Fruit fly (Drosophila melanogaster) whole organism, wandering third instar larva: ENCODE data around the gene kst.
A peak's percentile ranks its signal among the peaks of the same experiment; 100 is the strongest.

Experiments used
- Abd-B ChIP-seq: fragments of >200 bp; optimal IDR thresholded peaks from 2 replicates; lab custom pipeline; 2017; ENCODE audit warnings: missing biosample characterization, missing genetic modification characterization
- CG32264 ChIP-seq: fragments of 200-800 bp; sonication (Bioruptor generic); optimal IDR thresholded peaks from 2 replicates; lab custom pipeline; 2016; ENCODE audit warnings: missing biosample characterization, missing genetic modification characterization
- CG9705 ChIP-seq: fragments of 200-800 bp; sonication (Bioruptor generic); optimal IDR thresholded peaks from 2 replicates; lab custom pipeline; 2018; ENCODE audit warnings: missing biosample characterization, mild to moderate bottlenecking, missing genetic modification characterization
- Dfd ChIP-seq: fragments of >200 bp; optimal IDR thresholded peaks from 2 replicates; lab custom pipeline; 2017; ENCODE audit warnings: missing biosample characterization, missing genetic modification characterization
- Dif ChIP-seq: fragments of 200-275, 200-300 bp; sonication (Bioruptor generic); optimal IDR thresholded peaks from 2 replicates; lab custom pipeline; 2018; ENCODE audit warnings: missing biosample characterization, missing genetic modification characterization; ENCODE audit not compliant: partially characterized antibody
- HLH106 ChIP-seq: fragments of 200-800 bp; optimal IDR thresholded peaks from 3 replicates; lab custom pipeline; 2019; ENCODE audit warnings: missing biosample characterization, mild to moderate bottlenecking, missing genetic modification characterization, moderate library complexity
- Hnf4 ChIP-seq: fragments of 200-800 bp; sonication (Bioruptor generic); optimal IDR thresholded peaks from 2 replicates; lab custom pipeline; 2016; ENCODE audit warnings: missing biosample characterization, mild to moderate bottlenecking, missing genetic modification characterization
- Hr78 ChIP-seq: fragments of >200 bp; optimal IDR thresholded peaks from 2 replicates; lab custom pipeline; 2017; ENCODE audit warnings: missing biosample characterization, missing genetic modification characterization
- Hr83 ChIP-seq: fragments of 200-300 bp; sonication (Bioruptor generic); optimal IDR thresholded peaks from 2 replicates; lab custom pipeline; 2016; ENCODE audit warnings: missing biosample characterization, mild to moderate bottlenecking, missing genetic modification characterization, moderate library complexity; ENCODE audit not compliant: poor library complexity, severe bottlenecking
- Jra ChIP-seq: sonication (Bioruptor generic); optimal IDR thresholded peaks from 2 replicates; lab custom pipeline; 2016; ENCODE audit warnings: missing biosample characterization, missing genetic modification characterization
- Mio ChIP-seq: sonication (Bioruptor generic); optimal IDR thresholded peaks from 2 replicates; lab custom pipeline; 2016; ENCODE audit warnings: missing biosample characterization, missing genetic modification characterization
- Myc ChIP-seq: fragments of >200 bp; optimal IDR thresholded peaks from 2 replicates; lab custom pipeline; 2017
- N ChIP-seq: fragments of >200 bp; optimal IDR thresholded peaks from 2 replicates; lab custom pipeline; 2018; ENCODE audit warnings: missing biosample characterization, missing external identifiers, missing genetic modification characterization
- OdsH ChIP-seq: fragments of 200-800 bp; sonication (Bioruptor generic); optimal IDR thresholded peaks from 2 replicates; lab custom pipeline; 2016; ENCODE audit warnings: missing biosample characterization, mild to moderate bottlenecking, missing genetic modification characterization
- Rel ChIP-seq, 2 experiments: fragments of 200-800 bp; sonication (Bioruptor generic) in 1 of 2; optimal IDR thresholded peaks; 2 replicates in 1 of 2; 3 replicates in 1 of 2; lab custom pipeline; 2016 to 2019; ENCODE audit warnings: mild to moderate bottlenecking in 2 of 2, missing biosample characterization in 2 of 2, missing genetic modification characterization in 2 of 2, moderate library complexity in 1 of 2
- Sp1 ChIP-seq: fragments of 200-800 bp; sonication (Bioruptor generic); optimal IDR thresholded peaks from 3 replicates; lab custom pipeline; 2019; ENCODE audit warnings: missing biosample characterization, mild to moderate bottlenecking, missing genetic modification characterization, moderate library complexity
- Vsx2 ChIP-seq: fragments of 200-300, 225-300 bp; sonication (Bioruptor generic); optimal IDR thresholded peaks from 2 replicates; lab custom pipeline; 2018; ENCODE audit warnings: missing biosample characterization, missing genetic modification characterization; ENCODE audit not compliant: partially characterized antibody
- br ChIP-seq: fragments of 200-800 bp; sonication (Bioruptor generic); optimal IDR thresholded peaks from 2 replicates; lab custom pipeline; 2016; ENCODE audit warnings: missing biosample characterization, missing genetic modification characterization
- brk ChIP-seq: fragments of 200-800 bp; sonication (Bioruptor generic); optimal IDR thresholded peaks from 2 replicates; lab custom pipeline; 2016; ENCODE audit warnings: missing biosample characterization, mild to moderate bottlenecking, missing genetic modification characterization
- dl ChIP-seq, 2 experiments: fragments of 175-275, 200-275 bp in 1 of 2; fragments of 200-275 bp in 1 of 2; sonication (Bioruptor generic); optimal IDR thresholded peaks; lab custom pipeline; 2018; ENCODE audit warnings: mild to moderate bottlenecking in 2 of 2, missing biosample characterization in 2 of 2, missing genetic modification characterization in 2 of 2, moderate library complexity in 2 of 2; ENCODE audit not compliant: partially characterized antibody in 2 of 2, insufficient read depth in 1 of 2
- dmrt93B ChIP-seq: fragments of 200-800 bp; sonication (Bioruptor generic); optimal IDR thresholded peaks from 2 replicates; lab custom pipeline; 2018; ENCODE audit warnings: missing biosample characterization, mild to moderate bottlenecking, missing genetic modification characterization
- ey ChIP-seq: fragments of 200-800 bp; sonication (Bioruptor generic); optimal IDR thresholded peaks from 2 replicates; lab custom pipeline; 2016; ENCODE audit warnings: missing biosample characterization, missing genetic modification characterization
- foxo ChIP-seq, 2 experiments: fragments of 200-800 bp; sonication (Bioruptor generic); optimal IDR thresholded peaks; 2 replicates in 1 of 2; 3 replicates in 1 of 2; lab custom pipeline; 2016 to 2017; ENCODE audit warnings: missing biosample characterization in 2 of 2, missing genetic modification characterization in 2 of 2
- fru ChIP-seq: fragments of 200-800 bp; sonication (Bioruptor generic); optimal IDR thresholded peaks from 3 replicates; lab custom pipeline; 2016; ENCODE audit warnings: missing biosample characterization, mild to moderate bottlenecking, missing genetic modification characterization
- h ChIP-seq: fragments of 200-800 bp; sonication (Bioruptor generic); optimal IDR thresholded peaks from 3 replicates; lab custom pipeline; 2016; ENCODE audit warnings: missing biosample characterization, mild to moderate bottlenecking, missing genetic modification characterization
- jim ChIP-seq: fragments of 175-275, 200-325 bp; sonication (Bioruptor generic); optimal IDR thresholded peaks from 2 replicates; lab custom pipeline; 2016; ENCODE audit warnings: missing biosample characterization, mild to moderate bottlenecking, missing genetic modification characterization
- lola ChIP-seq: fragments of >200 bp; optimal IDR thresholded peaks from 2 replicates; lab custom pipeline; 2017; ENCODE audit warnings: missing biosample characterization, missing genetic modification characterization
- pan ChIP-seq: fragments of >200 bp; optimal IDR thresholded peaks from 2 replicates; lab custom pipeline; 2017
- psq ChIP-seq: fragments of 200-800 bp; sonication (Bioruptor generic); optimal IDR thresholded peaks from 3 replicates; lab custom pipeline; 2017; ENCODE audit warnings: missing biosample characterization, mild to moderate bottlenecking, missing genetic modification characterization, moderate library complexity
- sage ChIP-seq: fragments of 200-800 bp; sonication (Bioruptor generic); optimal IDR thresholded peaks from 2 replicates; lab custom pipeline; 2016; ENCODE audit warnings: missing biosample characterization, mild to moderate bottlenecking, missing genetic modification characterization
- sv ChIP-seq: fragments of 200-800 bp; sonication (Bioruptor generic); optimal IDR thresholded peaks from 3 replicates; lab custom pipeline; 2016; ENCODE audit warnings: missing biosample characterization, missing genetic modification characterization
- tai ChIP-seq: sonication (Bioruptor generic); optimal IDR thresholded peaks from 2 replicates; lab custom pipeline; 2016; ENCODE audit warnings: missing biosample characterization, missing genetic modification characterization
- usp ChIP-seq: fragments of >200 bp; optimal IDR thresholded peaks from 2 replicates; lab custom pipeline; 2017; ENCODE audit warnings: missing biosample characterization, missing genetic modification characterization

kst gene

DNA sequence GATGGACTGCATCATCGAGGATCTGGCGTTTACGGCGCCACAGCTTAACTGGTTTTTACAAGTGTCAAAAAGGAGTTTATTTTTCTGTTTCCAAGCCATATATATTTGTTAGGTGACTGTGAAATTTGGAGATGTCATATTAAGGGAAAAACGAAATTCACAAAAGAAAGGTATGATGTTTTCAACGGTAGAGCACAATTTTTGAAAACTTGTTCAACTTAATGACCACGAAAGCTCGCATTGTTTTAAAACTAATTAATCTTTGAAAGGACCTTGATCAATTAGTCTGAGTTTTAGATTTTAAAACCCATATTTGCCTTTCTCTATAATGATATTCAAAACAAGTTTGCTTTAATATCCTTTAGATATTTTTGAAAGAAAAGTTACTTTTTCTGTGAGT is 7.9 kb upstream of the kst start, which contains the start of gene Strip:
TSS of gene Strip (minus strand) at position 101 of the 400 bp plus-strand sequence.
- TF ChIP-seq Abd-B (GFP tag; lab: Kevin White, UChicago) (no peak), Sp1 (GFP tag; lab: Kevin White, UChicago) (no peak), CG32264 (no peak), sv (no peak), Hr78 (GFP tag; lab: Kevin White, UChicago) (no peak), fru (GFP tag; lab: Kevin White, UChicago) (no peak), usp (no peak), Myc (no peak), OdsH (no peak), tai (GFP tag; lab: Kevin White, UChicago) (no peak), N (GFP tag; lab: Kevin White, UChicago) (no peak), psq (no peak), pan (lab: Kevin White, UChicago) (no peak), brk (GFP tag; lab: Kevin White, UChicago) (no peak), Mio (no peak), jim (GFP tag; lab: Kevin White, UChicago) (no peak), lola (no peak), ey (GFP tag; lab: Kevin White, UChicago) (no peak), Jra (GFP tag; lab: Kevin White, UChicago) (no peak), Vsx2 (GFP tag; lab: Kevin White, UChicago) (no peak)

DNA sequence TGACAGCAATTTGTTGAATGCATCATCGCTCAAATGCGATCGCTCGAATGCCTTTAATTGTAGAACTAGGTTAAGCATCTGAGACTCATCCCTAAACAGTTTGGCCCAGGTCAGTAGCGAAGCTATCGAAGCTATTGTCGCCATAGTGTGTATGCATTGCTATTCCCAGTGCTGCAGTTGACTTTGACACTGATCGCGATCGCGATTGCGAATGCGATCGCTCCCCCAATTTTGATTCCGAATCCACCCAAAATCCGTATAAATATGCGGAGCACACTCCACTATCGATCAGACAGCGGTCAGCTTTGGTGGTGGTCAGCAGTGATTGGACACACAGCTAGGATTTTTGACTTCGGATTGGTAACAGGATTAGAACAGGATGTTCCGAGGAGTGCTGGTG is 6.9 kb upstream of the kst start, which contains the start of gene CG14961:
TSS of gene CG14961 (plus strand) at position 301 of the 400 bp plus-strand sequence.
- TF ChIP-seq dmrt93B (GFP tag; lab: Kevin White, UChicago) (no peak), CG32264 (no peak), jim (GFP tag; lab: Kevin White, UChicago) (no peak)
- TF ChIP-seq, all 38 proteins: peak for 0

DNA sequence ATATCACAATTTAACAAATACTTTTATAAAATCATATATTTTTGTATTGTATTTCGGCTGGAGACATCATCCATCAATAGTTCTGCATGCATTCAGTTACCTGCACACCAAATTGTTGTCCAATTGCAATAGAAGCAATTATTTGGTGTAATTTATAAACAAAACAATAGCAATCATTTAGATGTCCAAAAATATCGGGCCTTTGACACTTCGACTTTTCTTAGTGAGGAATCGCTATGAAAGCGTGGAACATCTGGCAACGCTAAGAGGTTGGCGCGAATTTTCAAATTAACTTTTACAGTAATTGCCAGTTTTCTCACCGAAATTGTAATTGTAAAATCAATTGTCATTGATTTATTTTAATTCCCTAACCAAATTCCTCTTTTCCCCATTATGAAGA is 1.9 kb upstream of the kst start, which contains the start of gene CG14969:
TSS of gene CG14969 (minus strand) at position 195 of the 400 bp plus-strand sequence.
- TF ChIP-seq br, result no peak
- TF ChIP-seq Dif (GFP tag; lab: Kevin White, UChicago), result peak; percentile 96
- TF ChIP-seq dl (GFP tag; optimal IDR thresholded peaks at IDR 0.05; lab: Kevin White, UChicago; ENCODE audit: insufficient read depth in 1 of 2, partially characterized antibody in 2 of 2), result peak; percentile 57 to 68
- no peak for TF ChIP-seq ey (GFP tag; lab: Kevin White, UChicago)
- no peak for TF ChIP-seq Rel (GFP tag; optimal IDR thresholded peaks at IDR 0.05; lab: Kevin White, UChicago)
- TF ChIP-seq Rel (tag; optimal IDR thresholded peaks at IDR 0.05; lab: Kevin White, UChicago), result no peak
- peak in 1 of 2 experiments; percentile 32 for TF ChIP-seq foxo (GFP tag; optimal IDR thresholded peaks at IDR 0.05; lab: Kevin White, UChicago)
- TF ChIP-seq Hr83 (GFP tag; lab: Kevin White, UChicago), result peak; percentile 3
- TF ChIP-seq tai (GFP tag; lab: Kevin White, UChicago), result no peak
- TF ChIP-seq Sp1 (GFP tag; lab: Kevin White, UChicago), result no peak
- TF ChIP-seq CG32264, result no peak
- TF ChIP-seq Dfd (GFP tag; lab: Kevin White, UChicago), result no peak
- no peak for TF ChIP-seq CG9705 (GFP tag; lab: Kevin White, UChicago)
- no peak for TF ChIP-seq N (GFP tag; lab: Kevin White, UChicago)
- TF ChIP-seq OdsH, result no peak
- no peak for TF ChIP-seq Jra (GFP tag; lab: Kevin White, UChicago)
- peak; percentile 99 for TF ChIP-seq Vsx2 (GFP tag; lab: Kevin White, UChicago)
- no peak for TF ChIP-seq jim (GFP tag; lab: Kevin White, UChicago)
- no peak for TF ChIP-seq usp
- no peak for TF ChIP-seq h (GFP tag; lab: Kevin White, UChicago)

DNA sequence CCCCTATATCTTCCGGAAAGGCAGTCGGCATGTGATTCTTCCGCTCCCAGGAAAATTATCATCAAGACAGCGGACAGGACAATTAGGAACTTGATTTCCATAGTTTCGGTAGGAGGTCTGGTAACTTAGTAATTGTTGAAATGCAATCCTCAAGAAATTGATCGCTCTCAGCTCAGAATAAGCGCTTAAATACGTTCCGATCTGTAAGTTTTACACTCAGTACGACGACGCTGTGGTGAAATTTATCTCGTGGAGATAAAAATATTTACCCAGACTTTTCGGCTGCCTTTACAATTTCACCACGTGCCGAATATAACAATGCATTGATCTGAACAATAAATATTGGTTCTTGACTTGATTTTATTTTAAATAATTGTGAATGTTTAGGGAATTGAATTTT is 972 bp upstream of the kst start, which contains the start of gene Drsl1:
TSS of gene Drsl1 (minus strand) at position 101 of the 400 bp plus-strand sequence.
- TF ChIP-seq HLH106, result no peak
- TF ChIP-seq dl (GFP tag; optimal IDR thresholded peaks at IDR 0.05; lab: Kevin White, UChicago; ENCODE audit: insufficient read depth in 1 of 2, partially characterized antibody in 2 of 2), result no peak
- no peak for TF ChIP-seq Abd-B (GFP tag; lab: Kevin White, UChicago)
- TF ChIP-seq tai (GFP tag; lab: Kevin White, UChicago), result no peak
- TF ChIP-seq CG32264, result no peak
- TF ChIP-seq sv, result no peak
- TF ChIP-seq brk (GFP tag; lab: Kevin White, UChicago), result no peak
- TF ChIP-seq Hnf4 (GFP tag; lab: Kevin White, UChicago), result no peak
- no peak for TF ChIP-seq sage (GFP tag; lab: Kevin White, UChicago)
- TF ChIP-seq pan (lab: Kevin White, UChicago), result no peak
